Worm (Caenorhabditis elegans): ENCODE results near the gene F07H5.7.
A peak's percentile ranks its signal among the peaks of the same experiment; 100 is the strongest.

ce11 chrII:8810679-8811413, 16.9 kb upstream of the F07H5.7 start, which contains the start of the genes F46C5.9 and rer-1:
- TF ChIP-seq lin-13 (GFP tag; optimal IDR thresholded peaks at IDR 0.05) (no peak), fkh-10 (GFP tag; optimal IDR thresholded peaks at IDR 0.05) (no peak), nhr-237 (tag; optimal IDR thresholded peaks at IDR 0.05) (no peak), snpc-4 (tag; optimal IDR thresholded peaks at IDR 0.05) (no peak), pha-4 (GFP tag; IDR thresholded peaks at IDR 0.05) (no peak), pha-4 (tag; optimal IDR thresholded peaks at IDR 0.05) (peak; percentile 75), unc-39 (tag; optimal IDR thresholded peaks at IDR 0.05) (no peak), dmd-6 (GFP tag; IDR thresholded peaks at IDR 0.05) (no peak), skn-1 (tag; optimal IDR thresholded peaks at IDR 0.05) (no peak), daf-12 (tag; optimal IDR thresholded peaks at IDR 0.05) (no peak), ztf-11 (tag; optimal IDR thresholded peaks at IDR 0.05) (no peak)
